Worm (Caenorhabditis elegans) whole organism, midembryonic: ENCODE measurements around the gene C05C8.8.
"Not testable (repeated sequence)": the region's sequence is repeated elsewhere in the genome, so short reads cannot be mapped to it uniquely, and the experiment has no call there.

Experiments used
- T22C8.4 ChIP-seq: fragments of 200-800 bp; sonication (Bioruptor generic); IDR thresholded peaks from 2 replicates; pipeline ENCODE4 v1.3.6; 2022; ENCODE audit warnings: missing genetic modification characterization, missing compliant biosample characterization
- cog-1 ChIP-seq: sonication (generic microtip); optimal IDR thresholded peaks from 2 replicates; lab custom pipeline; 2016; ENCODE audit warnings: missing genetic modification characterization, missing compliant biosample characterization
- flt-1 ChIP-seq: fragments of 200-800 bp; sonication (Bioruptor generic); IDR thresholded peaks from 2 replicates; pipeline ENCODE4 v1.3.6; 2022; ENCODE audit warnings: missing genetic modification characterization, missing compliant biosample characterization
- klf-2 ChIP-seq: fragments of 200-800 bp; sonication (Bioruptor generic); conservative IDR thresholded peaks from 2 replicates; pipeline ENCODE4 v1.3.6; 2022; ENCODE audit warnings: missing genetic modification reagents, missing genetic modification characterization, missing compliant biosample characterization
- med-1 ChIP-seq: sonication (generic microtip); optimal IDR thresholded peaks from 2 replicates; lab custom pipeline; 2017; ENCODE audit warnings: missing genetic modification characterization, mild to moderate bottlenecking, missing compliant biosample characterization, antibody characterized with exemption, missing genetic modification reagents; ENCODE audit not compliant: insufficient read depth
- ref-1 ChIP-seq: fragments of 200-800 bp; sonication (Bioruptor generic); conservative IDR thresholded peaks from 2 replicates; pipeline ENCODE4 v1.3.6; 2022; ENCODE audit warnings: missing genetic modification reagents, missing genetic modification characterization, missing compliant biosample characterization
- tab-1 ChIP-seq: fragments of 200-800 bp; sonication (Bioruptor generic); IDR thresholded peaks from 2 replicates; pipeline ENCODE4 v1.3.6; 2022; ENCODE audit warnings: missing genetic modification characterization, missing compliant biosample characterization
- ztf-23 ChIP-seq: fragments of 200-800 bp; sonication (Bioruptor generic); IDR thresholded peaks from 2 replicates; pipeline ENCODE4 v1.3.6; 2022; ENCODE audit warnings: missing genetic modification reagents, missing genetic modification characterization, missing compliant biosample characterization
- ztf-29 ChIP-seq: fragments of 200-800 bp; sonication (Bioruptor generic); IDR thresholded peaks from 2 replicates; pipeline ENCODE4 v1.3.6; 2022; ENCODE audit warnings: missing genetic modification reagents, missing genetic modification characterization, missing compliant biosample characterization

Gene C05C8.8

ce11 chrV:7255095-7255494, at the start of gene C05C8.8:
TSS of gene C05C8.8 (minus strand) at chrV:7255195.
- TF ChIP-seq flt-1 (no peak), T22C8.4 (no peak), med-1 (no peak), ztf-23 (GFP tag; lab: Robert Waterston, UW) (no peak)

ce11 chrV:7304506-7304905, 49.5 kb upstream of the C05C8.8 start, which contains the start of gene F07G11.2:
TSS of gene F07G11.2 (plus strand) at chrV:7304806.
- TF ChIP-seq ztf-23 (GFP tag; lab: Robert Waterston, UW); T22C8.4; klf-2 (GFP tag; lab: Robert Waterston, UW): not testable (repeated sequence)

ce11 chrV:7298463-7298862, 43.5 kb upstream of the C05C8.8 start, which contains the start of gene F07G11.3:
TSS of gene F07G11.3 (plus strand) at chrV:7298763.
- TF ChIP-seq ztf-23 (GFP tag; lab: Robert Waterston, UW) (no peak), klf-2 (GFP tag; lab: Robert Waterston, UW) (no peak), ztf-29 (GFP tag; lab: Robert Waterston, UW) (no peak), flt-1 (no peak), cog-1 (tag; lab: Kevin White, UChicago) (no peak), ref-1 (GFP tag; lab: Robert Waterston, UW) (no peak), med-1 (no peak), tab-1 (GFP tag; lab: Robert Waterston, UW) (no peak), T22C8.4 (no peak)

ce11 chrV:7297263-7297662, 42.3 kb upstream of the C05C8.8 start, which contains the start of gene srj-32:
TSS of gene srj-32 (minus strand) at chrV:7297363.
- no peak for TF ChIP-seq T22C8.4
- no peak for TF ChIP-seq tab-1 (GFP tag; lab: Robert Waterston, UW)
- no peak for TF ChIP-seq cog-1 (tag; lab: Kevin White, UChicago)
- TF ChIP-seq ztf-23 (GFP tag; lab: Robert Waterston, UW): no peak
- TF ChIP-seq ztf-29 (GFP tag; lab: Robert Waterston, UW): no peak
- TF ChIP-seq med-1: no peak
- no peak for TF ChIP-seq ref-1 (GFP tag; lab: Robert Waterston, UW)
- no peak for TF ChIP-seq klf-2 (GFP tag; lab: Robert Waterston, UW)
- TF ChIP-seq flt-1: no peak

- TF ChIP-seq tab-1 (GFP tag; lab: Robert Waterston, UW) (no peak), med-1 (no peak), ref-1 (GFP tag; lab: Robert Waterston, UW) (no peak), cog-1 (tag; lab: Kevin White, UChicago) (no peak), klf-2 (GFP tag; lab: Robert Waterston, UW) (no peak), ztf-29 (GFP tag; lab: Robert Waterston, UW) (no peak), flt-1 (no peak), T22C8.4 (no peak), ztf-23 (GFP tag; lab: Robert Waterston, UW) (no peak)
Observed at ce11 chrV:7295270-7295669, 40.3 kb upstream of the C05C8.8 start, which contains the start of gene F07G11.4. TSS of gene F07G11.4 (minus strand) at chrV:7295370.

- TF ChIP-seq ztf-29 (GFP tag; lab: Robert Waterston, UW): no peak
- TF ChIP-seq med-1: no peak
- no peak for TF ChIP-seq flt-1
- TF ChIP-seq klf-2 (GFP tag; lab: Robert Waterston, UW): no peak
- TF ChIP-seq ztf-23 (GFP tag; lab: Robert Waterston, UW): no peak
- TF ChIP-seq ref-1 (GFP tag; lab: Robert Waterston, UW): no peak
- TF ChIP-seq tab-1 (GFP tag; lab: Robert Waterston, UW): no peak
- no peak for TF ChIP-seq cog-1 (tag; lab: Kevin White, UChicago)
- no peak for TF ChIP-seq T22C8.4
Observed at ce11 chrV:7288699-7289098, 33.7 kb upstream of the C05C8.8 start, which contains the start of gene C13A2.1. TSS of gene C13A2.1 (plus strand) at chrV:7288999.

- TF ChIP-seq T22C8.4 (no peak), cog-1 (tag; lab: Kevin White, UChicago) (no peak), klf-2 (GFP tag; lab: Robert Waterston, UW) (no peak), tab-1 (GFP tag; lab: Robert Waterston, UW) (no peak), med-1 (no peak), ztf-23 (GFP tag; lab: Robert Waterston, UW) (no peak), ztf-29 (GFP tag; lab: Robert Waterston, UW) (no peak), ref-1 (GFP tag; lab: Robert Waterston, UW) (no peak), flt-1 (no peak)
Observed at ce11 chrV:7282037-7282436, 27.0 kb upstream of the C05C8.8 start, which contains the start of gene C13A2.3. TSS of gene C13A2.3 (plus strand) at chrV:7282337.

ce11 chrV:7279090-7279489, 24.1 kb upstream of the C05C8.8 start, which contains the start of gene C13A2.4:
TSS of gene C13A2.4 (plus strand) at chrV:7279390.
- TF ChIP-seq flt-1: no peak
- TF ChIP-seq tab-1 (GFP tag; lab: Robert Waterston, UW): no peak
- TF ChIP-seq T22C8.4: no peak
- TF ChIP-seq ztf-29 (GFP tag; lab: Robert Waterston, UW): no peak
- TF ChIP-seq ref-1 (GFP tag; lab: Robert Waterston, UW): no peak
- TF ChIP-seq med-1: no peak
- no peak for TF ChIP-seq ztf-23 (GFP tag; lab: Robert Waterston, UW)
- TF ChIP-seq cog-1 (tag; lab: Kevin White, UChicago): no peak
- TF ChIP-seq klf-2 (GFP tag; lab: Robert Waterston, UW): no peak

ce11 chrV:7275491-7275890, 20.5 kb upstream of the C05C8.8 start, which contains the start of gene C13A2.5:
TSS of gene C13A2.5 (plus strand) at chrV:7275791.
- no peak for TF ChIP-seq tab-1 (GFP tag; lab: Robert Waterston, UW)
- no peak for TF ChIP-seq flt-1
- TF ChIP-seq ztf-23 (GFP tag; lab: Robert Waterston, UW): no peak
- no peak for TF ChIP-seq med-1
- no peak for TF ChIP-seq T22C8.4
- no peak for TF ChIP-seq klf-2 (GFP tag; lab: Robert Waterston, UW)
- no peak for TF ChIP-seq ref-1 (GFP tag; lab: Robert Waterston, UW)
- TF ChIP-seq ztf-29 (GFP tag; lab: Robert Waterston, UW): no peak
- no peak for TF ChIP-seq cog-1 (tag; lab: Kevin White, UChicago)

ce11 chrV:7274992-7275391, 20.0 kb upstream of the C05C8.8 start, which contains the start of gene C13A2.10:
TSS of gene C13A2.10 (minus strand) at chrV:7275092.
- TF ChIP-seq T22C8.4 (no peak), tab-1 (GFP tag; lab: Robert Waterston, UW) (no peak), ref-1 (GFP tag; lab: Robert Waterston, UW) (no peak), med-1 (no peak), ztf-29 (GFP tag; lab: Robert Waterston, UW) (no peak), ztf-23 (GFP tag; lab: Robert Waterston, UW) (no peak), cog-1 (tag; lab: Kevin White, UChicago) (no peak), flt-1 (no peak), klf-2 (GFP tag; lab: Robert Waterston, UW) (no peak)
